Worm (Caenorhabditis elegans) whole organism, L4/young adult: ENCODE data around the gene F08D12.2.
A peak's percentile ranks its signal among the peaks of the same experiment; 100 is the strongest.

Experiments used
- W03F9.2 ChIP-seq: fragments of 150-350 bp; optimal IDR thresholded peaks from 2 replicates; lab custom pipeline; 2014; ENCODE audit warnings: missing biosample characterization, missing genetic modification characterization
- dao-5 ChIP-seq: sonication (generic microtip); optimal IDR thresholded peaks from 2 replicates; lab custom pipeline; 2016; ENCODE audit warnings: missing genotype, missing genetic modification characterization, moderate library complexity, missing compliant biosample characterization
- him-1 ChIP-seq: sonication (generic microtip); optimal IDR thresholded peaks from 2 replicates; lab custom pipeline; 2016; ENCODE audit warnings: missing genotype, missing genetic modification reagents, missing genetic modification characterization, missing compliant biosample characterization

DNA sequence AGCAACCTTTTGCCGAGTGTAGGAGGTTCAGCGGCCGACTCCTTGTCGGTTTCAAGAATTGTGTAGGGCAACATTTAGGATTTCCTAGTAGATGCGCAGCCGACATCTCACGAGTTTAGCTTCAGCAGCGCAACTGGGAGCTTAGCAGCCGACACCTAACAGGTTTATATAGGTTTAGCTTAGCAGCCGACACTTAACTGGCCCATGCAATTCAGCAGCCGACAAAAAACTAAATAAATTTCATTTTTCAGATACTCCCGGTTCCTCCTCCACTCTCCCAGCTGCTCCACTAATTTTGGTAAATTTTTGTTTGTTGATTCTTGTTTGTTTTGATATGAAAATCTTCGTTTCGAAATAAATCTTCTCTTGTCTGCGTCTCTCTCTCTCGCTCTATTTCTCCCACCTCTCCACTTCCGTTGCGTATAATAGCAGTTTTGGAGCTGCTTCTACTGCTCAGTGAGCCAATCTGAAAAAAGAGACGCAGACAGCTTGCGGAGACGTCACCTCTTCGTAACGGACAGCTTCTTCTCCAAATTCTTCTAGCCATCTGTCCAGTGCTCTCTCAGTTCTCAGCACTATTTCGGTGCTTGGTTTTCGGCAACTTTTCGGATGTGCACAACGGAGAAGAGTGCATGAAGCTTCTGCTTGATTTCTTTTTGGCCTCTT, 33.4 kb upstream of the F08D12.2 start:
- TF ChIP-seq W03F9.2 (no peak), him-1 (peak; percentile 18), dao-5 (no peak)
